Fruit fly (Drosophila melanogaster) whole organism, embryonic: ENCODE measurements around the gene CG15449.

ENCODE experiments used
- Awh ChIP-seq: fragments of 200-800 bp; sonication (Bioruptor generic); IDR thresholded peaks from 2 replicates; pipeline ENCODE4, ENCODE4 v1.3.6; 2022; ENCODE audit warnings: missing biosample characterization, missing genetic modification characterization
- CG11560 ChIP-seq: fragments of 200-800 bp; sonication (Bioruptor generic); IDR thresholded peaks from 3 replicates; pipeline ENCODE4 v1.3.6; 2022; ENCODE audit warnings: missing biosample characterization, missing genetic modification characterization
- CG12071 ChIP-seq: fragments of 200-800 bp; sonication (Bioruptor generic); optimal IDR thresholded peaks from 3 replicates; lab custom pipeline; 2018; ENCODE audit warnings: missing biosample characterization, mild to moderate bottlenecking, missing genetic modification characterization
- CG12104 ChIP-seq: fragments of 200-800 bp; sonication (Bioruptor generic); optimal IDR thresholded peaks from 3 replicates; lab custom pipeline; 2016; ENCODE audit warnings: missing biosample characterization, missing genetic modification characterization
- CG12942 ChIP-seq: fragments of 200-800 bp; sonication (Bioruptor generic); optimal IDR thresholded peaks from 3 replicates; lab custom pipeline; 2016; ENCODE audit warnings: missing biosample characterization, missing genetic modification characterization
- CG13287 ChIP-seq: fragments of 200-800 bp; sonication (Bioruptor generic); IDR thresholded peaks from 2 replicates; pipeline ENCODE4 v1.3.6; 2022; ENCODE audit warnings: missing biosample characterization, missing genetic modification characterization; ENCODE audit not compliant: partially characterized antibody
- CG13424 ChIP-seq: fragments of 200-800 bp; sonication (Bioruptor generic); optimal IDR thresholded peaks from 2 replicates; lab custom pipeline; 2019; ENCODE audit warnings: missing biosample characterization, mild to moderate bottlenecking, missing genetic modification characterization, moderate library complexity
- CG13624 ChIP-seq: fragments of 200-800 bp; sonication (Bioruptor generic); optimal IDR thresholded peaks from 2 replicates; lab custom pipeline; 2016; ENCODE audit warnings: missing biosample characterization, missing genetic modification characterization
- CG14860 ChIP-seq: fragments of 200-800 bp; sonication (Bioruptor generic); IDR thresholded peaks from 3 replicates; pipeline ENCODE4 v1.3.6; 2022; ENCODE audit warnings: missing biosample characterization, missing genetic modification characterization; ENCODE audit not compliant: partially characterized antibody
- CG15269 ChIP-seq: fragments of 200-800 bp; sonication (Bioruptor generic); optimal IDR thresholded peaks from 2 replicates; lab custom pipeline; 2018; ENCODE audit warnings: missing biosample characterization, mild to moderate bottlenecking, missing genetic modification characterization, moderate library complexity
- CG16813 ChIP-seq: fragments of 200-800 bp; sonication (Bioruptor generic); IDR thresholded peaks from 3 replicates; pipeline ENCODE4 v1.3.6; 2022; ENCODE audit warnings: missing biosample characterization, missing genetic modification characterization; ENCODE audit not compliant: partially characterized antibody
- CG2116 ChIP-seq: fragments of 200-800 bp; sonication (Bioruptor generic); optimal IDR thresholded peaks from 3 replicates; lab custom pipeline; 2018; ENCODE audit warnings: missing biosample characterization, mild to moderate bottlenecking, missing genetic modification characterization
- CG2120 ChIP-seq: fragments of 200-800 bp; sonication (Bioruptor generic); optimal IDR thresholded peaks from 3 replicates; lab custom pipeline; 2016; ENCODE audit warnings: missing biosample characterization, missing genetic modification characterization
- CG2129 ChIP-seq: fragments of 200-800 bp; sonication (Bioruptor generic); IDR thresholded peaks from 2 replicates; pipeline ENCODE4 v1.3.6; 2022; ENCODE audit warnings: missing biosample characterization, missing genetic modification characterization; ENCODE audit not compliant: partially characterized antibody
- CG31224 ChIP-seq: fragments of 200-800 bp; sonication (Bioruptor generic); IDR thresholded peaks from 2 replicates; pipeline ENCODE4 v1.3.6; 2022; ENCODE audit warnings: missing biosample characterization, missing genetic modification characterization
- CG33213 ChIP-seq: fragments of 200-800 bp; sonication (Bioruptor generic); optimal IDR thresholded peaks from 3 replicates; lab custom pipeline; 2016; ENCODE audit warnings: missing biosample characterization, missing genetic modification characterization
- CG34224 ChIP-seq: fragments of 200-800 bp; sonication (Bioruptor generic); IDR thresholded peaks from 3 replicates; pipeline ENCODE4 v1.3.6; 2022; ENCODE audit warnings: missing biosample characterization, missing genetic modification characterization; ENCODE audit not compliant: partially characterized antibody
- CG6813 ChIP-seq: fragments of 200-800 bp; sonication (Bioruptor generic); optimal IDR thresholded peaks from 2 replicates; lab custom pipeline; 2017; ENCODE audit warnings: missing biosample characterization, missing genetic modification characterization, mild to moderate bottlenecking, moderate library complexity, missing genetic modification reagents
- CG8388 ChIP-seq: fragments of 200-800 bp; sonication (Bioruptor generic); optimal IDR thresholded peaks from 2 replicates; lab custom pipeline; 2019; ENCODE audit warnings: missing biosample characterization, mild to moderate bottlenecking, missing genetic modification characterization, moderate library complexity
- CoRest ChIP-seq: fragments of 200-800 bp; sonication (Bioruptor generic); optimal IDR thresholded peaks from 3 replicates; lab custom pipeline; 2018; ENCODE audit warnings: missing biosample characterization, mild to moderate bottlenecking, missing genetic modification characterization, moderate library complexity
- Dfd ChIP-seq, 2 experiments: fragments of >200 bp; optimal IDR thresholded peaks; 2 replicates each; lab custom pipeline; 2017; ENCODE audit warnings: missing biosample characterization in 2 of 2, missing genetic modification characterization in 2 of 2
- Dp ChIP-seq: fragments of 200-800 bp; sonication (Bioruptor generic); optimal IDR thresholded peaks from 2 replicates; lab custom pipeline; 2018; ENCODE audit warnings: missing biosample characterization, mild to moderate bottlenecking, missing genetic modification characterization, moderate library complexity
- E2f2 ChIP-seq: fragments of 200-800 bp; sonication (Bioruptor generic); IDR thresholded peaks from 2 replicates; pipeline ENCODE4 v1.3.6; 2022; ENCODE audit warnings: missing biosample characterization, missing genetic modification characterization
- Ets65A ChIP-seq: fragments of 200-800 bp; sonication (Bioruptor generic); peaks from one replicate; lab custom pipeline; 2016; ENCODE audit warnings: missing biosample characterization, missing genetic modification characterization
- HmgD ChIP-seq: fragments of 200-800 bp; sonication (Bioruptor generic); optimal IDR thresholded peaks from 3 replicates; lab custom pipeline; 2016; ENCODE audit warnings: missing biosample characterization, missing genetic modification characterization
- HmgZ ChIP-seq: fragments of 200-800 bp; sonication (Bioruptor generic); optimal IDR thresholded peaks from 2 replicates; lab custom pipeline; 2018; ENCODE audit warnings: missing biosample characterization, mild to moderate bottlenecking, missing genetic modification characterization
- Hmr ChIP-seq: fragments of 200-800 bp; sonication (Bioruptor generic); optimal IDR thresholded peaks from 3 replicates; lab custom pipeline; 2017; ENCODE audit warnings: mild to moderate bottlenecking, missing biosample characterization, missing genetic modification reagents, missing genetic modification characterization
- Myb ChIP-seq: fragments of 200-800 bp; sonication (Bioruptor generic); optimal IDR thresholded peaks from 2 replicates; lab custom pipeline; 2016; ENCODE audit warnings: missing biosample characterization, missing genetic modification characterization
- NFAT ChIP-seq: fragments of 200-800 bp; sonication (Bioruptor generic); IDR thresholded peaks from 2 replicates; pipeline ENCODE4 v1.3.6; 2022; ENCODE audit warnings: missing biosample characterization, missing genetic modification characterization
- NfI ChIP-seq: fragments of 200-800 bp; sonication (Bioruptor generic); optimal IDR thresholded peaks from 3 replicates; lab custom pipeline; 2018; ENCODE audit warnings: missing biosample characterization, mild to moderate bottlenecking, missing genetic modification characterization, moderate library complexity
- Sry-δ ChIP-seq: fragments of 200-800 bp; sonication (Bioruptor generic); optimal IDR thresholded peaks from 2 replicates; lab custom pipeline; 2016; ENCODE audit warnings: missing biosample characterization, missing genetic modification characterization
- az2 ChIP-seq: fragments of 200-800 bp; sonication (Bioruptor generic); optimal IDR thresholded peaks from 3 replicates; lab custom pipeline; 2016; ENCODE audit warnings: missing biosample characterization, missing genetic modification characterization
- caup ChIP-seq: fragments of 200-800 bp; sonication (Bioruptor generic); optimal IDR thresholded peaks from 3 replicates; lab custom pipeline; 2017; ENCODE audit warnings: missing biosample characterization, mild to moderate bottlenecking, missing genetic modification characterization, moderate library complexity; ENCODE audit not compliant: severe bottlenecking
- corto ChIP-seq: fragments of 200-800 bp; sonication (Bioruptor generic); optimal IDR thresholded peaks from 2 replicates; lab custom pipeline; 2016; ENCODE audit warnings: missing biosample characterization, mild to moderate bottlenecking, missing genetic modification characterization, moderate library complexity
- crol ChIP-seq: fragments of 200-800 bp; sonication (Bioruptor generic); IDR thresholded peaks from 2 replicates; pipeline ENCODE4 v1.3.6; 2022; ENCODE audit warnings: missing biosample characterization, missing genetic modification characterization
- eyg ChIP-seq: fragments of 200-800 bp; sonication (Bioruptor generic); optimal IDR thresholded peaks from 3 replicates; lab custom pipeline; 2016; ENCODE audit warnings: missing biosample characterization, missing genetic modification characterization
- fru ChIP-seq: fragments of >200 bp; optimal IDR thresholded peaks from 2 replicates; lab custom pipeline; 2017
- gfzf ChIP-seq: fragments of 200-800 bp; sonication (Bioruptor generic); optimal IDR thresholded peaks from 2 replicates; lab custom pipeline; 2016; ENCODE audit warnings: missing biosample characterization, mild to moderate bottlenecking, missing genetic modification characterization, moderate library complexity
- gro ChIP-seq: fragments of 200-800 bp; sonication (Bioruptor generic); optimal IDR thresholded peaks from 2 replicates; lab custom pipeline; 2016; ENCODE audit warnings: missing biosample characterization, missing genetic modification characterization
- klu ChIP-seq: fragments of 200-800 bp; sonication (Bioruptor generic); IDR thresholded peaks from 2 replicates; pipeline ENCODE4 v1.3.6; 2022; ENCODE audit warnings: missing biosample characterization, missing genetic modification characterization
- knrl ChIP-seq: fragments of 200-800 bp; sonication (Bioruptor generic); IDR thresholded peaks from 3 replicates; pipeline ENCODE4 v1.3.6; 2022; ENCODE audit warnings: missing biosample characterization, missing genetic modification characterization; ENCODE audit not compliant: partially characterized antibody
- mam ChIP-seq: fragments of 200-800 bp; sonication (Bioruptor generic); optimal IDR thresholded peaks from 3 replicates; lab custom pipeline; 2016; ENCODE audit warnings: missing biosample characterization, missing genetic modification characterization
- nerfin-2 ChIP-seq: fragments of 200-800 bp; sonication (Bioruptor generic); IDR thresholded peaks from 2 replicates; pipeline ENCODE4 v1.3.6; 2022; ENCODE audit warnings: missing biosample characterization, missing genetic modification characterization; ENCODE audit not compliant: partially characterized antibody
- nom ChIP-seq: fragments of 200-800 bp; sonication (Bioruptor generic); optimal IDR thresholded peaks from 2 replicates; lab custom pipeline; 2017; ENCODE audit warnings: missing biosample characterization, missing genetic modification characterization, mild to moderate bottlenecking, moderate library complexity, missing genetic modification reagents
- pho ChIP-seq: fragments of 200-800 bp; sonication (Bioruptor generic); optimal IDR thresholded peaks from 2 replicates; lab custom pipeline; 2016; ENCODE audit warnings: missing biosample characterization, missing genetic modification characterization
- slp2 ChIP-seq: fragments of 200-800 bp; sonication (Bioruptor generic); optimal IDR thresholded peaks from 2 replicates; lab custom pipeline; 2016; ENCODE audit warnings: missing biosample characterization, missing genetic modification characterization
- sr ChIP-seq: fragments of 200-800 bp; sonication (Bioruptor generic); IDR thresholded peaks from 3 replicates; pipeline ENCODE4 v1.3.6; 2022; ENCODE audit warnings: missing biosample characterization, missing genetic modification characterization
- tll ChIP-seq, 2 experiments: fragments of 200-800 bp in 1 of 2; fragments of >200 bp in 1 of 2; sonication (Bioruptor generic) in 1 of 2; optimal IDR thresholded peaks; 2 replicates each; lab custom pipeline; 2017 to 2019; ENCODE audit warnings: missing biosample characterization in 2 of 2, missing genetic modification characterization in 2 of 2, mild to moderate bottlenecking in 1 of 2, moderate library complexity in 1 of 2
- usp ChIP-seq: fragments of >200 bp; optimal IDR thresholded peaks from 2 replicates; lab custom pipeline; 2017; ENCODE audit warnings: missing biosample characterization, missing genetic modification characterization

The CG15449 gene

DNA sequence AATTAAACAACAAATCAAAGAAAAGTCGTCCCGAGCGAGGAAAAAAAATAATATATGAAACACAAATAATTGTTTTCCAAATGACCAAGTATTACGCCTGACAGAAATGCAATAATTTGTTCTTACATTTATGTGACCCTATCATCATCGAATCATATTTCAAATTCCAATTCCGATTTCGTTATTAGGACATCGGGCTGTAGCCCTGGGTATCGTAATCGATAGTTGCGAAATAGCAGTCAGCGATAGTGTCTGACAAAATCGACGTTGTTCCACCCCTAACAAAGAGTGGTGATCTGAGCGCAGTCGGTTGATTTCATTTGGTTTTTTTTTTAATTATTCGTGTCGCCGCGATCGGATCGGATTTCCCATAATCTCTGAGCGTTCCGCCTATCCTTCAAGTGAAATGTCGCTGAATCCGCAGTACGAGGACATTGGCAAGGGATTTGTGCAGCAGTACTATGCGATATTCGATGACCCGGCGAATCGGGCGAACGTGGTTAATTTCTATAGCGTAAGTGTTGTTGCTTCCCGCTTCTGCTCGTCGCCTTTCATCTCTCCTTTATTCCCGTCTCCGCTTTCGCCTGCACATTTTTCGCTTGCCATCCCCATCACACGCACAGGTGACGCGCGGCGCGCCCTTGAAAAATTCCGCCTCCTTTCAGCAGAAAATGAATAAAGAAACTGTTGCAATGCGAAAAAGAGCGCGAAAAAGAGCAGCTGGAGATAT, 5.0 kb downstream of the CG15449 start, which contains the start of gene Ntf-2 (continued):
- TF ChIP-seq CG2129 (GFP tag; lab: Robert Waterston, UW) (peak; percentile 39), eyg (GFP tag; lab: Kevin White, UChicago) (no peak), HmgD (GFP tag; lab: Kevin White, UChicago) (peak; percentile 55), HmgZ (tag; lab: Kevin White, UChicago) (peak; percentile 9), tll (GFP tag; optimal IDR thresholded peaks at IDR 0.05; lab: Kevin White, UChicago) (no peak), usp (GFP tag; lab: Kevin White, UChicago) (no peak), az2 (GFP tag; lab: Kevin White, UChicago) (peak; percentile 16), CG34224 (peak; percentile 61), CG12104 (GFP tag; lab: Kevin White, UChicago) (no peak), CG13624 (GFP tag; lab: Kevin White, UChicago) (peak; percentile 12), CoRest (peak; percentile 8), CG31224 (GFP tag; lab: Robert Waterston, UW) (no peak), fru (lab: Kevin White, UChicago) (no peak), Myb (GFP tag; lab: Kevin White, UChicago) (peak; percentile 28), CG13424 (tag; lab: Kevin White, UChicago) (peak; percentile 27), CG6813 (GFP tag; lab: Kevin White, UChicago) (no peak), NFAT (peak; percentile 56; the same call in 1 of the 2 replicates), CG2116 (GFP tag; lab: Kevin White, UChicago) (peak; percentile 49), CG33213 (GFP tag; lab: Kevin White, UChicago) (peak; percentile 38), E2f2 (peak; percentile 64), nerfin-2 (GFP tag; lab: Robert Waterston, UW) (peak; percentile 75), CG2120 (peak; percentile 22), Sry-δ (peak; percentile 94), gfzf (peak; percentile 50), Dfd (GFP tag; optimal IDR thresholded peaks at IDR 0.05; lab: Kevin White, UChicago) (no peak), CG16813 (GFP tag; lab: Robert Waterston, UW) (peak; percentile 89), CG12071 (GFP tag; lab: Kevin White, UChicago) (no peak), NfI (GFP tag; lab: Kevin White, UChicago) (peak; percentile 33), corto (GFP tag; lab: Kevin White, UChicago) (no peak), CG14860 (GFP tag; lab: Robert Waterston, UW) (peak; percentile 80), pho (peak; percentile 17), Ets65A (GFP tag; lab: Kevin White, UChicago) (peak; percentile 73), nom (GFP tag; lab: Kevin White, UChicago) (peak; percentile 27), sr (GFP tag; lab: Robert Waterston, UW) (no peak), CG11560 (no peak), Hmr (GFP tag; lab: Kevin White, UChicago) (peak; percentile 28), klu (GFP tag; lab: Robert Waterston, UW) (0 out of 2 replicates have a peak, but pooled peaks have one; percentile 14), Dp (GFP tag; lab: Kevin White, UChicago) (peak; percentile 53), Awh (GFP tag; lab: Robert Waterston, UW) (no peak), crol (no peak), slp2 (no peak), gro (GFP tag; lab: Kevin White, UChicago) (peak; percentile 26), CG13287 (GFP tag; lab: Robert Waterston, UW) (peak; percentile 80), mam (GFP tag; lab: Kevin White, UChicago) (peak; percentile 42), CG12942 (GFP tag; lab: Kevin White, UChicago) (no peak), CG15269 (tag; lab: Kevin White, UChicago) (no peak), CG8388 (no peak), knrl (GFP tag; lab: Robert Waterston, UW) (peak; percentile 78; the same call in 2 of the 3 replicates), caup (GFP tag; lab: Kevin White, UChicago) (no peak)
